Fruit fly (Drosophila melanogaster) whole organism, embryonic: ENCODE data around the gene CG9328.
A peak's percentile ranks its signal among the peaks of the same experiment; 100 is the strongest.

Source experiments
- BEAF-32 ChIP-seq: fragments of 200-800 bp; sonication (Bioruptor generic); optimal IDR thresholded peaks from 3 replicates; lab custom pipeline; 2017; ENCODE audit warnings: missing biosample characterization, missing genetic modification characterization, mild to moderate bottlenecking, moderate library complexity, missing genetic modification reagents
- CG12299 ChIP-seq: fragments of 200-800 bp; sonication (Bioruptor generic); optimal IDR thresholded peaks from 2 replicates; lab custom pipeline; 2018; ENCODE audit warnings: missing biosample characterization, mild to moderate bottlenecking, missing genetic modification characterization
- CG12391 ChIP-seq: fragments of 200-800 bp; sonication (Bioruptor generic); optimal IDR thresholded peaks from 3 replicates; lab custom pipeline; 2018; ENCODE audit warnings: missing biosample characterization, mild to moderate bottlenecking, missing genetic modification characterization, moderate library complexity
- CG13775 ChIP-seq: fragments of 200-800 bp; sonication (Bioruptor generic); optimal IDR thresholded peaks from 3 replicates; lab custom pipeline; 2017; ENCODE audit warnings: missing biosample characterization, mild to moderate bottlenecking, missing genetic modification characterization
- CG15269 ChIP-seq: fragments of 200-800 bp; sonication (Bioruptor generic); optimal IDR thresholded peaks from 2 replicates; lab custom pipeline; 2018; ENCODE audit warnings: missing biosample characterization, mild to moderate bottlenecking, missing genetic modification characterization, moderate library complexity
- CG1647 ChIP-seq: fragments of 200-800 bp; sonication (Bioruptor generic); optimal IDR thresholded peaks from 3 replicates; lab custom pipeline; 2016; ENCODE audit warnings: missing biosample characterization, missing genetic modification characterization
- CG17829 ChIP-seq: fragments of 200-800 bp; optimal IDR thresholded peaks from 2 replicates; lab custom pipeline; 2019; ENCODE audit warnings: missing biosample characterization, mild to moderate bottlenecking, missing genetic modification characterization, moderate library complexity
- CG2199 ChIP-seq: fragments of 200-800 bp; sonication (Bioruptor generic); IDR thresholded peaks from 3 replicates; pipeline ENCODE4 v1.3.6; 2022; ENCODE audit warnings: missing biosample characterization, missing genetic modification characterization
- CG30431 ChIP-seq: fragments of 200-800 bp; sonication (Bioruptor generic); optimal IDR thresholded peaks from 2 replicates; lab custom pipeline; 2017; ENCODE audit warnings: missing biosample characterization, missing genetic modification characterization
- CG31224 ChIP-seq: fragments of 200-800 bp; sonication (Bioruptor generic); IDR thresholded peaks from 2 replicates; pipeline ENCODE4 v1.3.6; 2022; ENCODE audit warnings: missing biosample characterization, missing genetic modification characterization
- CG3163 ChIP-seq: fragments of 200-800 bp; sonication (Bioruptor generic); optimal IDR thresholded peaks from 3 replicates; lab custom pipeline; 2016; ENCODE audit warnings: missing biosample characterization, missing genetic modification characterization
- CG4404 ChIP-seq: fragments of 200-800 bp; sonication (Bioruptor generic); IDR thresholded peaks from 2 replicates; pipeline ENCODE4 v1.3.6; 2022; ENCODE audit warnings: missing biosample characterization, missing genetic modification characterization
- CG7786 ChIP-seq: fragments of 200-800 bp; sonication (Bioruptor generic); optimal IDR thresholded peaks from 2 replicates; lab custom pipeline; 2016; ENCODE audit warnings: missing biosample characterization, missing genetic modification characterization
- CG7963 ChIP-seq: fragments of 200-800 bp; sonication (Bioruptor generic); IDR thresholded peaks from 3 replicates; pipeline ENCODE4 v1.3.6; 2022; ENCODE audit warnings: missing biosample characterization, missing genetic modification characterization; ENCODE audit not compliant: partially characterized antibody
- Eip74EF ChIP-seq, 2 experiments: fragments of 200-800 bp in 1 of 2; fragments of >200 bp in 1 of 2; sonication (Bioruptor generic) in 1 of 2; optimal IDR thresholded peaks; 2 replicates each; lab custom pipeline; 2017 to 2019; ENCODE audit warnings: missing biosample characterization in 2 of 2, missing genetic modification characterization in 2 of 2, mild to moderate bottlenecking in 1 of 2, moderate library complexity in 1 of 2
- HmgZ ChIP-seq: fragments of 200-800 bp; sonication (Bioruptor generic); optimal IDR thresholded peaks from 2 replicates; lab custom pipeline; 2018; ENCODE audit warnings: missing biosample characterization, mild to moderate bottlenecking, missing genetic modification characterization
- Hr39 ChIP-seq: fragments of >200 bp; optimal IDR thresholded peaks from 2 replicates; lab custom pipeline; 2017
- Hr78 ChIP-seq, 2 experiments: fragments of 200-800 bp in 1 of 2; fragments of >200 bp in 1 of 2; sonication (Bioruptor generic) in 1 of 2; optimal IDR thresholded peaks; 2 replicates each; lab custom pipeline; 2017 to 2019; ENCODE audit warnings: missing biosample characterization in 2 of 2, missing genetic modification characterization in 2 of 2, mild to moderate bottlenecking in 1 of 2, moderate library complexity in 1 of 2
- Lim3 ChIP-seq: fragments of 200-800 bp; sonication (Bioruptor generic); IDR thresholded peaks from 2 replicates; pipeline ENCODE4 v1.3.6; 2022; ENCODE audit warnings: missing biosample characterization, missing genetic modification characterization
- MTF-1 ChIP-seq: fragments of 200-800 bp; sonication (Bioruptor generic); optimal IDR thresholded peaks from 2 replicates; lab custom pipeline; 2018; ENCODE audit warnings: missing biosample characterization, mild to moderate bottlenecking, missing genetic modification characterization, borderline replicate concordance
- Nf-YC ChIP-seq: fragments of 200-800 bp; optimal IDR thresholded peaks from 3 replicates; lab custom pipeline; 2019; ENCODE audit warnings: missing biosample characterization, mild to moderate bottlenecking, missing genetic modification characterization, moderate library complexity
- Oaz ChIP-seq: fragments of 200-800 bp; sonication (Bioruptor generic); IDR thresholded peaks from 2 replicates; pipeline ENCODE4 v1.3.6; 2022; ENCODE audit warnings: missing biosample characterization, missing genetic modification characterization
- Ravus ChIP-seq: fragments of 200-800 bp; sonication (Bioruptor generic); IDR thresholded peaks from 2 replicates; pipeline ENCODE4 v1.3.6; 2022; ENCODE audit warnings: missing biosample characterization, missing genetic modification characterization
- Taf1 ChIP-seq: fragments of 200-800 bp; sonication (Bioruptor generic); IDR thresholded peaks from 2 replicates; pipeline ENCODE4 v1.3.6; 2022; ENCODE audit warnings: missing biosample characterization, missing genetic modification characterization
- Vsx1 ChIP-seq: fragments of 200-800 bp; sonication (Bioruptor generic); optimal IDR thresholded peaks from 2 replicates; lab custom pipeline; 2017; ENCODE audit warnings: missing biosample characterization, mild to moderate bottlenecking, missing genetic modification characterization, missing genetic modification reagents
- al ChIP-seq: fragments of 200-800 bp; sonication (Bioruptor generic); IDR thresholded peaks from 2 replicates; pipeline ENCODE4 v1.3.6; 2022; ENCODE audit warnings: missing biosample characterization, missing genetic modification characterization
- ato ChIP-seq: fragments of 200-800 bp; sonication (Bioruptor generic); IDR thresholded peaks from 2 replicates; pipeline ENCODE4 v1.3.6; 2022; ENCODE audit warnings: missing biosample characterization, missing genetic modification characterization; ENCODE audit not compliant: partially characterized antibody
- bsh ChIP-seq, 2 experiments: fragments of 200-800 bp; sonication (Bioruptor generic); optimal IDR thresholded peaks; 2 replicates each; lab custom pipeline; 2017 to 2018; ENCODE audit warnings: mild to moderate bottlenecking in 2 of 2, missing biosample characterization in 2 of 2, missing genetic modification characterization in 2 of 2, moderate library complexity in 1 of 2
- cwo ChIP-seq: fragments of 200-800 bp; sonication (Bioruptor generic); optimal IDR thresholded peaks from 3 replicates; lab custom pipeline; 2017; ENCODE audit warnings: missing biosample characterization, missing genetic modification characterization, mild to moderate bottlenecking, moderate library complexity, missing genetic modification reagents
- dmrt11E ChIP-seq: fragments of 200-800 bp; sonication (Bioruptor generic); optimal IDR thresholded peaks from 3 replicates; lab custom pipeline; 2018; ENCODE audit warnings: missing biosample characterization, mild to moderate bottlenecking, missing genetic modification characterization, moderate library complexity
- dysf ChIP-seq: fragments of 200-800 bp; sonication (Bioruptor generic); IDR thresholded peaks from 3 replicates; pipeline ENCODE4 v1.3.6; 2022; ENCODE audit warnings: missing biosample characterization, missing genetic modification characterization
- ems ChIP-seq: fragments of 200-800 bp; sonication (Bioruptor generic); optimal IDR thresholded peaks from 3 replicates; lab custom pipeline; 2016; ENCODE audit warnings: missing biosample characterization, missing genetic modification characterization
- exex ChIP-seq: fragments of 200-800 bp; sonication (Bioruptor generic); optimal IDR thresholded peaks from 4 replicates; lab custom pipeline; 2018; ENCODE audit warnings: missing biosample characterization, mild to moderate bottlenecking, missing genetic modification characterization, moderate library complexity
- gfzf ChIP-seq: fragments of 200-800 bp; sonication (Bioruptor generic); optimal IDR thresholded peaks from 2 replicates; lab custom pipeline; 2016; ENCODE audit warnings: missing biosample characterization, mild to moderate bottlenecking, missing genetic modification characterization, moderate library complexity
- lab ChIP-seq: fragments of 200-800 bp; sonication (Bioruptor generic); optimal IDR thresholded peaks from 3 replicates; lab custom pipeline; 2017; ENCODE audit warnings: missing biosample characterization, missing genetic modification characterization, mild to moderate bottlenecking, moderate library complexity, missing genetic modification reagents
- lilli ChIP-seq: fragments of 200-800 bp; sonication (Bioruptor generic); optimal IDR thresholded peaks from 3 replicates; lab custom pipeline; 2016; ENCODE audit warnings: missing biosample characterization, missing genetic modification characterization
- maf-S ChIP-seq: fragments of 200-800 bp; sonication (Bioruptor generic); optimal IDR thresholded peaks from 2 replicates; lab custom pipeline; 2016; ENCODE audit warnings: missing biosample characterization, missing genetic modification characterization
- otp ChIP-seq: fragments of 200-800 bp; sonication (Bioruptor generic); IDR thresholded peaks from 3 replicates; pipeline ENCODE4, ENCODE4 v1.3.6; 2022; ENCODE audit warnings: missing biosample characterization, missing genetic modification characterization
- pnt ChIP-seq: fragments of 200-800 bp; sonication (Bioruptor generic); optimal IDR thresholded peaks from 3 replicates; lab custom pipeline; 2016; ENCODE audit warnings: missing biosample characterization, missing genetic modification characterization
- pzg ChIP-seq: fragments of 200-800 bp; sonication (Bioruptor generic); optimal IDR thresholded peaks from 3 replicates; lab custom pipeline; 2018; ENCODE audit warnings: missing biosample characterization, mild to moderate bottlenecking, missing genetic modification characterization, moderate library complexity
- scrt ChIP-seq: fragments of 200-800 bp; sonication (Bioruptor generic); optimal IDR thresholded peaks from 2 replicates; lab custom pipeline; 2018; ENCODE audit warnings: missing biosample characterization, mild to moderate bottlenecking, missing genetic modification characterization, moderate library complexity
- sens-2 ChIP-seq: fragments of 200-800 bp; sonication (Bioruptor generic); IDR thresholded peaks from 2 replicates; pipeline ENCODE4 v1.3.6; 2022; ENCODE audit warnings: missing biosample characterization, missing genetic modification characterization
- sim ChIP-seq: fragments of 200-800 bp; sonication (Bioruptor generic); IDR thresholded peaks from 2 replicates; pipeline ENCODE4 v1.3.6; 2022; ENCODE audit warnings: missing biosample characterization, missing genetic modification characterization
- sisA ChIP-seq: fragments of 200-800 bp; sonication (Bioruptor generic); IDR thresholded peaks from 2 replicates; pipeline ENCODE4 v1.3.6; 2022; ENCODE audit warnings: missing biosample characterization, missing genetic modification characterization
- sug ChIP-seq: fragments of 200-800 bp; optimal IDR thresholded peaks from 2 replicates; lab custom pipeline; 2019; ENCODE audit warnings: missing biosample characterization, mild to moderate bottlenecking, missing genetic modification characterization, moderate library complexity
- tx ChIP-seq: fragments of 200-800 bp; sonication (Bioruptor generic); optimal IDR thresholded peaks from 2 replicates; lab custom pipeline; 2016; ENCODE audit warnings: missing biosample characterization, missing genetic modification characterization
- zen2 ChIP-seq: fragments of 200-800 bp; sonication (Bioruptor generic); IDR thresholded peaks from 3 replicates; pipeline ENCODE4 v1.3.6; 2022; ENCODE audit warnings: missing biosample characterization, missing genetic modification characterization; ENCODE audit not compliant: partially characterized antibody
- zfh2 ChIP-seq: fragments of 200-800 bp; sonication (Bioruptor generic); optimal IDR thresholded peaks from 2 replicates; lab custom pipeline; 2016; ENCODE audit warnings: missing biosample characterization, missing genetic modification characterization

Gene CG9328

dm6 chr2L:20823196-20824105 lies 25.9 kb downstream of the CG9328 start (continued):
- no peak for TF ChIP-seq ems (GFP tag; lab: Kevin White, UChicago)
- TF ChIP-seq exex (tag; lab: Kevin White, UChicago), result peak; percentile 54
- TF ChIP-seq sens-2 (GFP tag; lab: Robert Waterston, UW), result no peak
- no peak for TF ChIP-seq pnt (GFP tag; lab: Kevin White, UChicago)
- no peak for TF ChIP-seq Vsx1 (GFP tag; lab: Kevin White, UChicago)
- peak; percentile 86 for TF ChIP-seq sug (tag; lab: Kevin White, UChicago)
- no peak for TF ChIP-seq CG13775
- no peak for TF ChIP-seq Taf1 (GFP tag; lab: Robert Waterston, UW)
- TF ChIP-seq CG12299, result no peak
- TF ChIP-seq CG12391, result peak; percentile 48
- no peak for TF ChIP-seq lilli (GFP tag; lab: Kevin White, UChicago)
- TF ChIP-seq CG2199 (GFP tag; lab: Robert Waterston, UW), result peak; percentile 95
- no peak for TF ChIP-seq CG1647
- peak; percentile 16 for TF ChIP-seq Nf-YC (tag; lab: Kevin White, UChicago)
- no peak for TF ChIP-seq BEAF-32 (GFP tag; lab: Kevin White, UChicago)
- no peak for TF ChIP-seq Ravus (GFP tag; lab: Robert Waterston, UW)
- TF ChIP-seq bsh (GFP tag; optimal IDR thresholded peaks at IDR 0.05; lab: Kevin White, UChicago), result no peak
- TF ChIP-seq CG31224 (GFP tag; lab: Robert Waterston, UW), result peak; percentile 100
- no peak for TF ChIP-seq Eip74EF (GFP tag; optimal IDR thresholded peaks at IDR 0.05; lab: Kevin White, UChicago)
- no peak for TF ChIP-seq Hr39 (lab: Kevin White, UChicago)
- peak; percentile 74 for TF ChIP-seq CG3163 (GFP tag; lab: Kevin White, UChicago)
- TF ChIP-seq dmrt11E (tag; lab: Kevin White, UChicago), result peak; percentile 13
- TF ChIP-seq scrt, result no peak
- TF ChIP-seq HmgZ (tag; lab: Kevin White, UChicago), result peak; percentile 81
- no peak for TF ChIP-seq al (GFP tag; lab: Robert Waterston, UW)
- no peak for TF ChIP-seq CG7786 (GFP tag; lab: Kevin White, UChicago)
- TF ChIP-seq CG17829 (tag; lab: Kevin White, UChicago), result peak; percentile 43
- no peak for TF ChIP-seq maf-S (GFP tag; lab: Kevin White, UChicago)
- no peak for TF ChIP-seq gfzf
- no peak for TF ChIP-seq Hr78 (GFP tag; optimal IDR thresholded peaks at IDR 0.05; lab: Kevin White, UChicago)
- no peak for TF ChIP-seq tx
- peak; percentile 31 for TF ChIP-seq MTF-1
- no peak for TF ChIP-seq sisA
- peak; percentile 44; the same call in 1 of the 3 replicates for TF ChIP-seq otp (GFP tag; lab: Robert Waterston, UW)
- no peak for TF ChIP-seq cwo (GFP tag; lab: Kevin White, UChicago)
- TF ChIP-seq CG15269 (tag; lab: Kevin White, UChicago), result no peak
- peak; percentile 49 for TF ChIP-seq lab (GFP tag; lab: Kevin White, UChicago)
- TF ChIP-seq pzg (GFP tag; lab: Kevin White, UChicago), result peak; percentile 9
- peak; percentile 23; the same call in 1 of the 2 replicates for TF ChIP-seq Oaz (GFP tag; lab: Robert Waterston, UW)
- TF ChIP-seq ato (GFP tag; lab: Robert Waterston, UW), result no peak
- no peak for TF ChIP-seq CG4404 (GFP tag; lab: Robert Waterston, UW)
- TF ChIP-seq sim (GFP tag; lab: Robert Waterston, UW), result no peak
- peak; percentile 61; the same call in 2 of the 3 replicates for TF ChIP-seq zen2
- TF ChIP-seq CG30431 (GFP tag; lab: Kevin White, UChicago), result no peak
- TF ChIP-seq CG7963 (GFP tag; lab: Robert Waterston, UW), result peak; percentile 55; the same call in 1 of the 3 replicates
- no peak for TF ChIP-seq dysf (GFP tag; lab: Robert Waterston, UW)
- no peak for TF ChIP-seq Lim3
- TF ChIP-seq zfh2 (GFP tag; lab: Kevin White, UChicago), result no peak
